Fruit fly (Drosophila melanogaster): ENCODE results near the gene Papst2.

Papst2 gene

dm6 chr3L:17055467-17055877 is 12.9 kb downstream of the Papst2 start, which contains the start of gene CG7724 (continued):
- TF ChIP-seq CG3065 (GFP tag; optimal IDR thresholded peaks at IDR 0.05), result no peak
- TF ChIP-seq twi (tag; optimal IDR thresholded peaks at IDR 0.05), result no peak
- no peak for TF ChIP-seq CG14441 (GFP tag; IDR thresholded peaks at IDR 0.05)
- no peak for TF ChIP-seq esg (GFP tag; conservative IDR thresholded peaks at IDR 0.05)
- TF ChIP-seq CG13424 (tag; optimal IDR thresholded peaks at IDR 0.05), result no peak
- no peak for TF ChIP-seq cg (GFP tag; optimal IDR thresholded peaks at IDR 0.05)
- no peak for TF ChIP-seq CG9932 (GFP tag; IDR thresholded peaks at IDR 0.05)
- TF ChIP-seq NC2α (GFP tag; optimal IDR thresholded peaks at IDR 0.05), result no peak
- TF ChIP-seq seq (GFP tag; IDR thresholded peaks at IDR 0.05), result no peak
- TF ChIP-seq HLHmδ (GFP tag; optimal IDR thresholded peaks at IDR 0.05), result no peak
- peak; percentile 46 for TF ChIP-seq Sry-δ (GFP tag; optimal IDR thresholded peaks at IDR 0.05)
- TF ChIP-seq nom (GFP tag; optimal IDR thresholded peaks at IDR 0.05), result no peak
- TF ChIP-seq MESR4 (GFP tag; optimal IDR thresholded peaks at IDR 0.05), result no peak
- TF ChIP-seq CG13894 (tag; optimal IDR thresholded peaks at IDR 0.05), result peak; percentile 55
- peak; percentile 25 for TF ChIP-seq CG1603 (tag; optimal IDR thresholded peaks at IDR 0.05)
- no peak for TF ChIP-seq cas (GFP tag; IDR thresholded peaks at IDR 0.05)
- TF ChIP-seq CG10565 (GFP tag; optimal IDR thresholded peaks at IDR 0.05), result no peak
- TF ChIP-seq Aef1 (GFP tag; IDR thresholded peaks at IDR 0.05), result no peak
- TF ChIP-seq CG6791 (GFP tag; IDR thresholded peaks at IDR 0.05; ENCODE audit: partially characterized antibody), result peak; percentile 92
- TF ChIP-seq Nf-YA (GFP tag; IDR thresholded peaks at IDR 0.05), result no peak
- no peak for TF ChIP-seq CG17912 (GFP tag; optimal IDR thresholded peaks at IDR 0.05)
- peak; percentile 84 for TF ChIP-seq Opbp (GFP tag; IDR thresholded peaks at IDR 0.05; ENCODE audit: partially characterized antibody)
- no peak for TF ChIP-seq Tbp (GFP tag; optimal IDR thresholded peaks at IDR 0.05)
- TF ChIP-seq stc (GFP tag; IDR thresholded peaks at IDR 0.05), result no peak
- TF ChIP-seq zfh2 (GFP tag; optimal IDR thresholded peaks at IDR 0.05), result no peak
- TF ChIP-seq CG3407 (GFP tag; optimal IDR thresholded peaks at IDR 0.05), result no peak
- no peak for TF ChIP-seq tup (GFP tag; optimal IDR thresholded peaks at IDR 0.05)
- TF ChIP-seq hbn (GFP tag; IDR thresholded peaks at IDR 0.05; ENCODE audit: partially characterized antibody), result peak; percentile 74
- TF ChIP-seq caup (GFP tag; optimal IDR thresholded peaks at IDR 0.05; ENCODE audit: severe bottlenecking), result no peak
- no peak; the same call in 2 of the 3 replicates for TF ChIP-seq B-H1 (GFP tag; IDR thresholded peaks at IDR 0.05)
- TF ChIP-seq CG2712 (tag; optimal IDR thresholded peaks at IDR 0.05), result peak; percentile 15
- TF ChIP-seq CG15696 (tag; optimal IDR thresholded peaks at IDR 0.05), result no peak
- no peak for TF ChIP-seq zf30C (GFP tag; optimal IDR thresholded peaks at IDR 0.05)
- TF ChIP-seq CoRest (tag; optimal IDR thresholded peaks at IDR 0.05), result no peak
- TF ChIP-seq sima (GFP tag; optimal IDR thresholded peaks at IDR 0.05), result no peak
- no peak for TF ChIP-seq pum (GFP tag; optimal IDR thresholded peaks at IDR 0.05)
- TF ChIP-seq pnt (GFP tag; optimal IDR thresholded peaks at IDR 0.05), result no peak
- no peak for TF ChIP-seq CG7357 (GFP tag; IDR thresholded peaks at IDR 0.05)
- TF ChIP-seq CG10147 (GFP tag; optimal IDR thresholded peaks at IDR 0.05), result no peak
- no peak for TF ChIP-seq CG6254 (GFP tag; optimal IDR thresholded peaks at IDR 0.05)
- no peak for TF ChIP-seq ind (GFP tag; optimal IDR thresholded peaks at IDR 0.05)
- peak; percentile 1 for TF ChIP-seq CG17186 (GFP tag; optimal IDR thresholded peaks at IDR 0.05)
- no peak for TF ChIP-seq Meics (GFP tag; optimal IDR thresholded peaks at IDR 0.05)
- no peak for TF ChIP-seq CG10654 (GFP tag; optimal IDR thresholded peaks at IDR 0.05)
- no peak for TF ChIP-seq E2f1 (GFP tag; IDR thresholded peaks at IDR 0.05)
- no peak for TF ChIP-seq Sox100B (GFP tag; optimal IDR thresholded peaks at IDR 0.05)
- no peak for TF ChIP-seq CG16779 (GFP tag; IDR thresholded peaks at IDR 0.05)
- no peak for TF ChIP-seq hkb (optimal IDR thresholded peaks at IDR 0.05)
- 0 out of 2 replicates have a peak, but pooled peaks have one; percentile 27 for TF ChIP-seq hkb (GFP tag; IDR thresholded peaks at IDR 0.05)
- TF ChIP-seq Ets97D (GFP tag; optimal IDR thresholded peaks at IDR 0.05), result peak; percentile 2
- TF ChIP-seq Mes4 (GFP tag; optimal IDR thresholded peaks at IDR 0.05), result no peak
- no peak for TF ChIP-seq onecut (GFP tag; IDR thresholded peaks at IDR 0.05)
- TF ChIP-seq CTCF (GFP tag; optimal IDR thresholded peaks at IDR 0.05), result peak; percentile 14

Data from whole organism, embryonic.